Worm (Caenorhabditis elegans) whole organism, L3 larva: ENCODE data around the gene ocam-1.

Source experiments
- R02D3.7 ChIP-seq: fragments of 150-350 bp; optimal IDR thresholded peaks from 2 replicates; lab custom pipeline; 2014; ENCODE audit warnings: missing biosample characterization, missing genetic modification characterization
- ZK546.5 ChIP-seq: sonication (generic microtip); optimal IDR thresholded peaks from 2 replicates; lab custom pipeline; 2017; ENCODE audit warnings: missing biosample characterization, missing genetic modification characterization
- aly-2 ChIP-seq: fragments of 150-350 bp; optimal IDR thresholded peaks from 2 replicates; lab custom pipeline; 2014; ENCODE audit warnings: missing biosample characterization, missing genetic modification characterization
- ama-1 ChIP-seq: fragments of 150-350 bp; optimal IDR thresholded peaks from 2 replicates; lab custom pipeline; 2018
- ceh-82 ChIP-seq: fragments of 150-350 bp; optimal IDR thresholded peaks from 2 replicates; lab custom pipeline; 2014; ENCODE audit warnings: missing biosample characterization, missing genetic modification characterization
- daf-12 ChIP-seq: fragments of 150-350 bp; optimal IDR thresholded peaks from 2 replicates; lab custom pipeline; 2014; ENCODE audit warnings: missing biosample characterization, missing genetic modification reagents, missing genetic modification characterization
- egl-5 ChIP-seq: fragments of 150-350 bp; optimal IDR thresholded peaks from 2 replicates; lab custom pipeline; 2017; ENCODE audit warnings: missing biosample characterization, missing genetic modification reagents, missing genetic modification characterization, inconsistent platforms
- elt-2 ChIP-seq: sonication (generic microtip); optimal IDR thresholded peaks from 2 replicates; lab custom pipeline; 2016; ENCODE audit warnings: missing genetic modification reagents, mild to moderate bottlenecking, missing genetic modification characterization, missing compliant biosample characterization
- elt-3 ChIP-seq, 3 experiments: fragments of 150-350 bp in 1 of 3; sonication (generic microtip) in 2 of 3; optimal IDR thresholded peaks; 2 replicates in 2 of 3; 4 replicates in 1 of 3; lab custom pipeline; 2014 to 2017; ENCODE audit warnings: missing biosample characterization in 3 of 3, missing genetic modification characterization in 3 of 3
- fos-1 ChIP-seq: fragments of 150-350 bp; optimal IDR thresholded peaks from 2 replicates; lab custom pipeline; 2014; ENCODE audit warnings: missing biosample characterization, missing genetic modification characterization
- hmg-11 ChIP-seq: sonication (generic microtip); optimal IDR thresholded peaks from 2 replicates; lab custom pipeline; 2016; ENCODE audit warnings: missing genetic modification characterization, missing compliant biosample characterization
- jun-1 ChIP-seq: fragments of 150-350 bp; optimal IDR thresholded peaks from 2 replicates; lab custom pipeline; 2014; ENCODE audit warnings: missing biosample characterization, missing genetic modification reagents, missing genetic modification characterization
- lin-39 ChIP-seq: fragments of 150-350 bp; optimal IDR thresholded peaks from 2 replicates; lab custom pipeline; 2018; ENCODE audit warnings: missing biosample characterization, missing genetic modification reagents, missing genetic modification characterization
- lsy-12 ChIP-seq: sonication (generic microtip); optimal IDR thresholded peaks from 2 replicates; lab custom pipeline; 2016; ENCODE audit warnings: mild to moderate bottlenecking, missing genetic modification characterization, missing compliant biosample characterization
- mml-1 ChIP-seq: fragments of 150-350 bp; sonication (generic microtip); optimal IDR thresholded peaks from 3 replicates; lab custom pipeline; 2014; ENCODE audit warnings: missing biosample characterization, missing genetic modification characterization
- nhr-11 ChIP-seq: fragments of 150-350 bp; optimal IDR thresholded peaks from 2 replicates; lab custom pipeline; 2014; ENCODE audit warnings: missing biosample characterization, missing genetic modification characterization
- nhr-237 ChIP-seq: fragments of 150-350 bp; optimal IDR thresholded peaks from 2 replicates; lab custom pipeline; 2014; ENCODE audit warnings: missing biosample characterization, missing genetic modification characterization
- nhr-25 ChIP-seq: sonication (generic microtip); optimal IDR thresholded peaks from 2 replicates; lab custom pipeline; 2017; ENCODE audit warnings: missing biosample characterization, missing genetic modification characterization
- nhr-43 ChIP-seq: sonication (generic microtip); optimal IDR thresholded peaks from 2 replicates; lab custom pipeline; 2016; ENCODE audit warnings: mild to moderate bottlenecking, missing genetic modification characterization, missing compliant biosample characterization; ENCODE audit not compliant: poor library complexity, severe bottlenecking
- nhr-67 ChIP-seq: fragments of 150-350 bp; optimal IDR thresholded peaks from 2 replicates; lab custom pipeline; 2014; ENCODE audit warnings: missing biosample characterization, missing genetic modification characterization
- nhr-76 ChIP-seq: fragments of 150-350 bp; sonication (generic microtip); optimal IDR thresholded peaks from 5 replicates; lab custom pipeline; 2014; ENCODE audit warnings: missing biosample characterization, missing genetic modification characterization
- pha-4 ChIP-seq: fragments of 150-350 bp; optimal IDR thresholded peaks from 2 replicates; lab custom pipeline; 2014; ENCODE audit warnings: missing biosample characterization, missing genetic modification reagents, missing genetic modification characterization
- pqm-1 ChIP-seq: fragments of 150-350 bp; optimal IDR thresholded peaks from 2 replicates; lab custom pipeline; 2017; ENCODE audit warnings: missing biosample characterization, missing genetic modification characterization, inconsistent platforms
- sea-2 ChIP-seq: fragments of 150-350 bp; sonication (generic microtip); optimal IDR thresholded peaks from 4 replicates; lab custom pipeline; 2014; ENCODE audit warnings: missing biosample characterization, missing genetic modification reagents, missing genetic modification characterization
- skn-1 ChIP-seq: fragments of 150-350 bp; optimal IDR thresholded peaks from 2 replicates; lab custom pipeline; 2014; ENCODE audit warnings: missing biosample characterization, missing genetic modification characterization
- tbx-2 ChIP-seq: sonication (generic microtip); optimal IDR thresholded peaks from 2 replicates; lab custom pipeline; 2016; ENCODE audit warnings: mild to moderate bottlenecking, missing genetic modification characterization, missing compliant biosample characterization
- zag-1 ChIP-seq: fragments of 150-350 bp; optimal IDR thresholded peaks from 2 replicates; lab custom pipeline; 2014; ENCODE audit warnings: missing biosample characterization, missing genetic modification characterization
- ztf-11 ChIP-seq: fragments of 150-350 bp; optimal IDR thresholded peaks from 2 replicates; lab custom pipeline; 2014; ENCODE audit warnings: missing biosample characterization, missing genetic modification characterization
- ztf-4 ChIP-seq: fragments of 150-350 bp; optimal IDR thresholded peaks from 2 replicates; lab custom pipeline; 2014; ENCODE audit warnings: missing biosample characterization, missing genetic modification characterization

ocam-1 gene

DNA sequence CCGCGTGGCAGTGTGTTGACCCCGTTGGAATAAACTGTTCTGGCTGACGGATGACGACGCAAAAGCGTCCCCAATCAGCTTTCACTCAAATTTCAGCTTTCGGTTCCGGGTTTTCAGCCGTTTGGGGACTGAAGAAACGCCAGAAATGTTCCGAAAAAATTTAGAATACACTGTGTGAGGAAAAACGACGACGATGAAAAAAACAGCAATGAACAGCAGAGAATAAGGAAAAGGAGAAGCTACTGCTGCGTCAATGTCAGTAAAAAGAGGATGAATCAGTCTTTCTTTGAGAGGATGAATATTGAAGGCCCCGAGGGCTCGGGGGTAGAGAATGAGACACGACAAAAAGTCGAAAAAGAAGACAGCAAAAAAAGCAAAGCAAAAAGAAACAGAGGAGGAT lies 38.7 kb downstream of the ocam-1 start:
- no peak for TF ChIP-seq fos-1 (tag; lab: Kevin White, UChicago)
- no peak for TF ChIP-seq pqm-1 (tag; lab: Kevin White, UChicago)
- TF ChIP-seq egl-5 (tag; lab: Kevin White, UChicago): no peak
- no peak for TF ChIP-seq daf-12 (tag; lab: Kevin White, UChicago)
- TF ChIP-seq lsy-12 (tag; lab: Kevin White, UChicago): no peak
- TF ChIP-seq ztf-4 (tag; lab: Kevin White, UChicago): no peak
- TF ChIP-seq ceh-82 (tag; lab: Kevin White, UChicago): no peak
- TF ChIP-seq lin-39 (tag; lab: Kevin White, UChicago): no peak
- TF ChIP-seq mml-1 (tag; lab: Kevin White, UChicago): no peak
- TF ChIP-seq elt-3 (tag; optimal IDR thresholded peaks at IDR 0.05; lab: Kevin White, UChicago): no peak
- no peak for TF ChIP-seq jun-1
- TF ChIP-seq nhr-43 (tag; lab: Kevin White, UChicago): no peak

DNA sequence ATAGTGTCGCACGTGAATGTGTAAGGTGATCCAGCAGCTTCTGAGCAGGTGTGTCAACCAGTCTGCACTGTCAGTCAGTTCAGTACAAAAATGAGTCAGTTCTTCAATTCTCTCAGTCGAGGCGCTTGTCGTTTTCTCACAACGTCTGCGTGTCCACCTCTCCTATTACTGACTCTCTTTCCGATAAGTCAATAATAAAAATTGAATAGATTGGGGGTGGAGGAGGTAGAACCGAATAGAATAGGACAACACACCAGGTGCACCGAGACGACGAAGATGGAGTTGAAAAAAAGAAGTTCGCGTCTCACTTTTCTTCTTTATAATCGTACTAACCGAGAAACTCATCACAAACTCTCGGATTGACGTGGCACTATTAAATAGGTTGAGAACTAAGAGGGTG lies 39.7 kb downstream of the ocam-1 start:
- TF ChIP-seq pha-4: peak; percentile 72
- TF ChIP-seq aly-2 (tag; lab: Kevin White, UChicago): no peak
- TF ChIP-seq skn-1: no peak
- TF ChIP-seq nhr-67 (tag; lab: Kevin White, UChicago): no peak
- no peak for TF ChIP-seq nhr-11 (tag; lab: Kevin White, UChicago)
- TF ChIP-seq ZK546.5 (tag; lab: Kevin White, UChicago): no peak
- no peak for TF ChIP-seq ztf-11 (tag; lab: Kevin White, UChicago)
- peak; percentile 47 for TF ChIP-seq elt-2
- TF ChIP-seq nhr-25 (tag; lab: Kevin White, UChicago): no peak
- TF ChIP-seq ztf-4 (tag; lab: Kevin White, UChicago): no peak
- TF ChIP-seq egl-5 (tag; lab: Kevin White, UChicago): no peak
- TF ChIP-seq, all 47 proteins: peak for 2

DNA sequence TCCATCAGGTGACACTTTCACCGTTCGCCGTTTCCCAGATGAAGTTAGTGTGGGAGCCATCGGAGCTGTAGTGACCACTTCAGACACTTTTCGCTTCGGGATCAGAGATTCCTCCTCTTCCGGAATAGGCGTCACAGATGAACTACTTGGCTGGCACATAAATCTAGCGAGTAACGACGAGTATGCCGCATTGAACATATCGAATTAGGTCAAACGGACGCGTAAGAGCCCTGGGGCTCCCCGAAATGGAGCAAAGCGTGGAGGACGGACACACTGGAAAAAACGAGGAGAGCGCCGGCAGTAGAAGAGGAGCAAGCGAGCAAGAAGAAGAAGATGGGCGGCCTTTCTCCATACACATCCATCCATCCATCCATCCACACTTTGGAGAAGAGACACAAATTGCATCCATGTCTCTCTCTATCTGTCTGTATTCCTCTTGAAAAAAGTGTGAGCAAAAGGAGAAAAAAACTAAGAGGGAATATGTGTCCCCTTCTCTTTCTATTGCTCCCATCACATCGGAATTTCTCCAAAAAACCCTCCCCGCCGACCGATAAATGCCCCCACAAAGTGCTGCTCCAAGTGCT lies 41.1 kb downstream of the ocam-1 start:
- TF ChIP-seq lin-39 (tag; lab: Kevin White, UChicago): peak; percentile 27
- peak; percentile 13 for TF ChIP-seq hmg-11 (tag; lab: Kevin White, UChicago)
- no peak for TF ChIP-seq tbx-2 (tag; lab: Kevin White, UChicago)
- TF ChIP-seq, all 47 proteins: peak for 2

DNA sequence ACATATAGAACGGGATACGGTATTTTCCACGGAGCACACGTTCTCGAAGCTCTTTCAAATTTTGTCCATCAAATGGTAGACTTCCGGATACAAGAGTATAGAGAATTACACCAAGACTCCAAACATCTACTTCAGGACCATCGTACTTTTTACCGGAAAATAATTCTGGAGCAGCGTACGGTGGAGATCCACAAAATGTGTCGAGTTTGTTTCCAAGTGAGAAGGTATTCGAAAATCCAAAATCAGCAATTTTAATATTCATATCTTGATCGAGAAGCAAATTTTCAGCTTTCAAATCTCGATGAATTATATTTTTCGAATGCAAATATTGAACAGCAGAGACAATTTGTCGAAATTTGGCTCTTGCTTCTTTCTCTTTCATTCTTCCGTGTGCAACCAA lies 44.4 kb downstream of the ocam-1 start:
- TF ChIP-seq R02D3.7 (tag; lab: Kevin White, UChicago): no peak
- TF ChIP-seq nhr-237 (tag; lab: Kevin White, UChicago): no peak
- no peak for TF ChIP-seq aly-2 (tag; lab: Kevin White, UChicago)
- no peak for TF ChIP-seq zag-1 (tag; lab: Kevin White, UChicago)

DNA sequence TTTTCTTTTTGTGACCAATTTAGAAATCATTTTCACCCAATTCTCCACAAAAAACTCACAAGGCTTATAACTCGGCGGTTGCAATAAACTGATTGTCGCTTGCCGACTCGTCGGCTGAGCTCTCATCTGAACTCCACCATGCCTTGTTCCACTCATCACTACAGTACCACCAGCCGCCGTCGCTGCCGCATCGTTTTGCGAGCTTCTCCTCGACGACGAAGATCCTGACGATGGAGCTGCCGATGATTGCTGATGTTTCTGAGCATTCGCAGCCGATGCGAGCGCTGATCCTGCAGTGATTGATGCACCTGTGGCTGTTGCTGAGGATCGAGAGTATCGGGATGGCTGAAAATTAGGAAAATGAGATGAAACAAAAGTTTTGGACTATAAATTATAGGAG lies 46.9 kb downstream of the ocam-1 start:
- TF ChIP-seq sea-2 (GFP tag; lab: Kevin White, UChicago) (no peak), ama-1 (no peak), skn-1 (no peak), aly-2 (tag; lab: Kevin White, UChicago) (no peak), hmg-11 (tag; lab: Kevin White, UChicago) (no peak), ztf-11 (tag; lab: Kevin White, UChicago) (no peak), nhr-76 (no peak), jun-1 (no peak)
